Worm (Caenorhabditis elegans): ENCODE measurements around the gene H06A10.1.
A peak's percentile ranks its signal among the peaks of the same experiment; 100 is the strongest.

The H06A10.1 gene

ce11 chrX:13511796-13512195 is 4.5 kb downstream of the H06A10.1 start:
- TF ChIP-seq ets-4 (tag; optimal IDR thresholded peaks at IDR 0.05), result no peak
- TF ChIP-seq ceh-19 (GFP tag; optimal IDR thresholded peaks at IDR 0.05), result peak; percentile 72
- peak; percentile 77 for TF ChIP-seq fkh-6 (tag; optimal IDR thresholded peaks at IDR 0.05)
- peak; percentile 44 for TF ChIP-seq eyg-1 (tag; optimal IDR thresholded peaks at IDR 0.05)
- peak; percentile 72 for TF ChIP-seq madf-2 (tag; optimal IDR thresholded peaks at IDR 0.05)
- TF ChIP-seq lin-11 (tag; optimal IDR thresholded peaks at IDR 0.05), result peak; percentile 64
- TF ChIP-seq ttx-3 (tag; optimal IDR thresholded peaks at IDR 0.05), result peak; percentile 68
- TF ChIP-seq che-1 (tag; optimal IDR thresholded peaks at IDR 0.05), result peak; percentile 76
- peak; percentile 23 for TF ChIP-seq ceh-31 (tag; optimal IDR thresholded peaks at IDR 0.05)
- TF ChIP-seq unc-3 (GFP tag; conservative IDR thresholded peaks at IDR 0.05), result peak; percentile 67
- TF ChIP-seq unc-3 (tag; optimal IDR thresholded peaks at IDR 0.05), result peak; percentile 71
- TF ChIP-seq sox-2 (GFP tag; IDR thresholded peaks at IDR 0.05), result peak; percentile 78
- peak; percentile 42 for TF ChIP-seq ceh-2 (tag; optimal IDR thresholded peaks at IDR 0.05)
- peak; percentile 4 for TF ChIP-seq tbx-7 (tag; optimal IDR thresholded peaks at IDR 0.05)
- peak; percentile 57 for TF ChIP-seq Y22D7AL.16 (tag; optimal IDR thresholded peaks at IDR 0.05)
- TF ChIP-seq sox-4 (tag; optimal IDR thresholded peaks at IDR 0.05), result peak; percentile 83
- peak; percentile 67 for TF ChIP-seq npax-4 (tag; optimal IDR thresholded peaks at IDR 0.05)
- no peak for TF ChIP-seq ceh-22 (tag; optimal IDR thresholded peaks at IDR 0.05)
- TF ChIP-seq hlh-13 (GFP tag; optimal IDR thresholded peaks at IDR 0.05), result peak; percentile 42
- peak; percentile 60 for TF ChIP-seq syd-9 (tag; optimal IDR thresholded peaks at IDR 0.05)
- TF ChIP-seq hlh-30 (tag; optimal IDR thresholded peaks at IDR 0.05; ENCODE audit: insufficient read depth), result peak; percentile 41
- TF ChIP-seq ceh-34 (tag; optimal IDR thresholded peaks at IDR 0.05), result peak; percentile 23
- peak; percentile 46 for TF ChIP-seq hlh-15 (tag; optimal IDR thresholded peaks at IDR 0.05)
- TF ChIP-seq F13H6.1 (tag; optimal IDR thresholded peaks at IDR 0.05), result peak; percentile 52
- TF ChIP-seq odd-2 (tag; optimal IDR thresholded peaks at IDR 0.05), result peak; percentile 56
- TF ChIP-seq pat-9 (tag; optimal IDR thresholded peaks at IDR 0.05), result peak; percentile 64
- peak; percentile 24 for TF ChIP-seq unc-42 (tag; optimal IDR thresholded peaks at IDR 0.05)
- peak; percentile 78 for TF ChIP-seq hlh-6 (tag; optimal IDR thresholded peaks at IDR 0.05)
- TF ChIP-seq ahr-1 (tag; optimal IDR thresholded peaks at IDR 0.05), result peak; percentile 54
- TF ChIP-seq ceh-24 (tag; optimal IDR thresholded peaks at IDR 0.05), result peak; percentile 55
- peak; percentile 85 for TF ChIP-seq ceh-6 (GFP tag; optimal IDR thresholded peaks at IDR 0.05)
- peak; percentile 30 for TF ChIP-seq zip-5 (tag; optimal IDR thresholded peaks at IDR 0.05)
- peak; percentile 60; the same call in 1 of the 2 replicates for TF ChIP-seq ceh-45 (GFP tag; IDR thresholded peaks at IDR 0.05)
- TF ChIP-seq nfya-1 (tag; optimal IDR thresholded peaks at IDR 0.05), result peak; percentile 63
- TF ChIP-seq tbx-2 (tag; optimal IDR thresholded peaks at IDR 0.05), result peak; percentile 70
- peak; percentile 74 for TF ChIP-seq ztf-16 (tag; optimal IDR thresholded peaks at IDR 0.05)
- peak; percentile 94 for TF ChIP-seq sdc-2 (tag; optimal IDR thresholded peaks at IDR 0.05)
- TF ChIP-seq ceh-9 (tag; optimal IDR thresholded peaks at IDR 0.05), result peak; percentile 50
- TF ChIP-seq C08G9.2 (tag; optimal IDR thresholded peaks at IDR 0.05), result peak; percentile 67
- peak; percentile 23 for TF ChIP-seq pha-2 (tag; optimal IDR thresholded peaks at IDR 0.05)
- TF ChIP-seq pax-1 (tag; optimal IDR thresholded peaks at IDR 0.05), result no peak
- peak; percentile 68 for TF ChIP-seq ceh-14 (tag; optimal IDR thresholded peaks at IDR 0.05)
- TF ChIP-seq ceh-30 (tag; optimal IDR thresholded peaks at IDR 0.05), result peak; percentile 4
- TF ChIP-seq rnt-1 (tag; optimal IDR thresholded peaks at IDR 0.05), result peak; percentile 57
- no peak for TF ChIP-seq dmd-4 (tag; optimal IDR thresholded peaks at IDR 0.05; ENCODE audit: borderline replicate concordance)
- peak; percentile 79 for TF ChIP-seq gmeb-2 (tag; optimal IDR thresholded peaks at IDR 0.05)
- TF ChIP-seq ceh-18 (tag; optimal IDR thresholded peaks at IDR 0.05), result peak; percentile 27
- TF ChIP-seq dve-1 (tag; optimal IDR thresholded peaks at IDR 0.05), result peak; percentile 24
- TF ChIP-seq pqm-1 (tag; optimal IDR thresholded peaks at IDR 0.05), result no peak
- peak; percentile 79 for TF ChIP-seq C38D4.7 (GFP tag; optimal IDR thresholded peaks at IDR 0.05)
- TF ChIP-seq T23F11.4 (GFP tag; optimal IDR thresholded peaks at IDR 0.05), result peak; percentile 77
- TF ChIP-seq unc-55 (GFP tag; optimal IDR thresholded peaks at IDR 0.05), result no peak
- TF ChIP-seq pros-1 (tag; optimal IDR thresholded peaks at IDR 0.05), result no peak

Measured in whole organism, late embryonic.